Worm (Caenorhabditis elegans) whole organism, early embryonic: Measurements from ENCODE around the gene C56C10.9.

Source experiments
- B0310.2 ChIP-seq: sonication (generic microtip); optimal IDR thresholded peaks from 2 replicates; lab custom pipeline; 2016; ENCODE audit warnings: mild to moderate bottlenecking, missing genetic modification characterization, missing compliant biosample characterization
- F13C5.2 ChIP-seq: sonication (generic microtip); optimal IDR thresholded peaks from 2 replicates; lab custom pipeline; 2017; ENCODE audit warnings: mild to moderate bottlenecking, missing genetic modification characterization, inconsistent platforms, missing compliant biosample characterization
- aly-1 ChIP-seq: sonication (generic microtip); optimal IDR thresholded peaks from 2 replicates; lab custom pipeline; 2016; ENCODE audit warnings: missing genetic modification characterization, missing compliant biosample characterization
- ama-1 ChIP-seq: fragments of 150-350 bp; optimal IDR thresholded peaks from 2 replicates; lab custom pipeline; 2014
- ceh-13 ChIP-seq: fragments of 200-800 bp; sonication (Bioruptor generic); optimal IDR thresholded peaks from 2 replicates; lab custom pipeline; 2018; ENCODE audit warnings: mild to moderate bottlenecking, missing genetic modification characterization, missing compliant biosample characterization
- ceh-36 ChIP-seq: sonication (generic microtip); optimal IDR thresholded peaks from 2 replicates; lab custom pipeline; 2016; ENCODE audit warnings: missing genetic modification characterization, inconsistent platforms, missing compliant biosample characterization
- ets-7 ChIP-seq: sonication (generic microtip); optimal IDR thresholded peaks from 2 replicates; lab custom pipeline; 2016; ENCODE audit warnings: missing genotype, missing genetic modification characterization, missing compliant biosample characterization
- flt-1 ChIP-seq: fragments of 200-800 bp; sonication (Bioruptor generic); IDR thresholded peaks from 2 replicates; pipeline ENCODE4 v1.3.6; 2022; ENCODE audit warnings: missing genetic modification characterization, missing compliant biosample characterization
- hmbx-1 ChIP-seq: sonication (generic microtip); optimal IDR thresholded peaks from 2 replicates; lab custom pipeline; 2016; ENCODE audit warnings: mild to moderate bottlenecking, missing genetic modification characterization, missing compliant biosample characterization
- hmg-4 ChIP-seq: fragments of 200-800 bp; sonication (Bioruptor generic); optimal IDR thresholded peaks from 2 replicates; lab custom pipeline; 2018; ENCODE audit warnings: mild to moderate bottlenecking, missing genetic modification characterization, missing compliant biosample characterization
- hnd-1 ChIP-seq: sonication (generic microtip); optimal IDR thresholded peaks from 2 replicates; lab custom pipeline; 2016; ENCODE audit warnings: missing genetic modification characterization, missing compliant biosample characterization
- pes-1 ChIP-seq: fragments of 200-800 bp; sonication (Bioruptor generic); IDR thresholded peaks from 2 replicates; pipeline ENCODE4 v1.3.6; 2022; ENCODE audit warnings: missing genetic modification reagents, missing genetic modification characterization, missing compliant biosample characterization
- scrt-1 ChIP-seq: fragments of 200-800 bp; sonication (Bioruptor generic); IDR thresholded peaks from 2 replicates; pipeline ENCODE4 v1.3.6; 2022; ENCODE audit warnings: missing genetic modification characterization, missing compliant biosample characterization
- sea-1 ChIP-seq: fragments of 200-800 bp; sonication (Bioruptor generic); conservative IDR thresholded peaks from 2 replicates; pipeline ENCODE4 v1.3.6; 2022; ENCODE audit warnings: missing genetic modification characterization, missing compliant biosample characterization
- tbx-11 ChIP-seq: fragments of 200-800 bp; sonication (Bioruptor generic); IDR thresholded peaks from 2 replicates; pipeline ENCODE4 v1.3.6; 2022; ENCODE audit warnings: missing genetic modification characterization, missing compliant biosample characterization
- tbx-37 ChIP-seq: fragments of 200-800 bp; sonication (Bioruptor generic); conservative IDR thresholded peaks from 2 replicates; pipeline ENCODE4 v1.3.6; 2022; ENCODE audit warnings: missing genetic modification reagents, missing genetic modification characterization, missing compliant biosample characterization
- tra-4 ChIP-seq: sonication (generic microtip); optimal IDR thresholded peaks from 2 replicates; lab custom pipeline; 2017; ENCODE audit warnings: missing genetic modification characterization, missing compliant biosample characterization

C56C10.9 gene

ce11 chrII:6598050-6598449, 5.9 kb upstream of the C56C10.9 start, which contains the start of gene dnj-8:
dnj-8 (minus strand) TSS chrII:6598080.
- no peak for TF ChIP-seq B0310.2 (tag; lab: Kevin White, UChicago)
- TF ChIP-seq hnd-1 (tag; lab: Kevin White, UChicago): no peak
- TF ChIP-seq flt-1 (GFP tag; lab: Robert Waterston, UW): no peak
- no peak for TF ChIP-seq scrt-1 (GFP tag; lab: Robert Waterston, UW)
- TF ChIP-seq F13C5.2 (tag; lab: Kevin White, UChicago): no peak
- TF ChIP-seq sea-1 (GFP tag; lab: Robert Waterston, UW): no peak
- TF ChIP-seq tra-4 (tag; lab: Kevin White, UChicago): no peak
- TF ChIP-seq pes-1 (GFP tag; lab: Robert Waterston, UW): no peak
- no peak for TF ChIP-seq hmbx-1 (tag; lab: Kevin White, UChicago)
- TF ChIP-seq tbx-11 (GFP tag; lab: Robert Waterston, UW): no peak
- TF ChIP-seq ceh-13: no peak

ce11 chrII:6597507-6597906, 5.4 kb upstream of the C56C10.9 start:
- TF ChIP-seq tbx-11 (GFP tag; lab: Robert Waterston, UW) (no peak), ceh-36 (tag; lab: Kevin White, UChicago) (no peak), hnd-1 (tag; lab: Kevin White, UChicago) (no peak), ama-1 (lab: Kevin White, UChicago) (no peak), hmg-4 (no peak), tra-4 (tag; lab: Kevin White, UChicago) (no peak), pes-1 (GFP tag; lab: Robert Waterston, UW) (no peak), F13C5.2 (tag; lab: Kevin White, UChicago) (no peak), scrt-1 (GFP tag; lab: Robert Waterston, UW) (no peak), aly-1 (tag; lab: Kevin White, UChicago) (no peak), B0310.2 (tag; lab: Kevin White, UChicago) (no peak), ceh-13 (no peak), hmbx-1 (tag; lab: Kevin White, UChicago) (no peak), tbx-37 (GFP tag; lab: Robert Waterston, UW) (no peak)

ce11 chrII:6594151-6594550, 2.0 kb upstream of the C56C10.9 start, which contains the start of gene aipr-1:
aipr-1 (minus strand) TSS chrII:6594251.
- TF ChIP-seq scrt-1 (GFP tag; lab: Robert Waterston, UW) (no peak), B0310.2 (tag; lab: Kevin White, UChicago) (no peak), flt-1 (GFP tag; lab: Robert Waterston, UW) (no peak), aly-1 (tag; lab: Kevin White, UChicago) (no peak), sea-1 (GFP tag; lab: Robert Waterston, UW) (no peak), tra-4 (tag; lab: Kevin White, UChicago) (no peak), tbx-37 (GFP tag; lab: Robert Waterston, UW) (no peak), hmbx-1 (tag; lab: Kevin White, UChicago) (no peak), ceh-13 (no peak), ets-7 (tag; lab: Kevin White, UChicago) (no peak), tbx-11 (GFP tag; lab: Robert Waterston, UW) (no peak), ceh-36 (tag; lab: Kevin White, UChicago) (no peak), hnd-1 (tag; lab: Kevin White, UChicago) (no peak), F13C5.2 (tag; lab: Kevin White, UChicago) (no peak)

- TF ChIP-seq F13C5.2 (tag; lab: Kevin White, UChicago) (no peak), scrt-1 (GFP tag; lab: Robert Waterston, UW) (no peak), hmbx-1 (tag; lab: Kevin White, UChicago) (no peak), tbx-37 (GFP tag; lab: Robert Waterston, UW) (no peak), flt-1 (GFP tag; lab: Robert Waterston, UW) (no peak), tbx-11 (GFP tag; lab: Robert Waterston, UW) (no peak), ets-7 (tag; lab: Kevin White, UChicago) (no peak), hnd-1 (tag; lab: Kevin White, UChicago) (no peak), tra-4 (tag; lab: Kevin White, UChicago) (no peak), aly-1 (tag; lab: Kevin White, UChicago) (no peak), sea-1 (GFP tag; lab: Robert Waterston, UW) (no peak), ceh-13 (no peak)
Measured at ce11 chrII:6591000-6591399, 1.2 kb downstream of the C56C10.9 start.

- TF ChIP-seq ceh-13 (no peak), hnd-1 (tag; lab: Kevin White, UChicago) (no peak), hmbx-1 (tag; lab: Kevin White, UChicago) (no peak), scrt-1 (GFP tag; lab: Robert Waterston, UW) (no peak), tra-4 (tag; lab: Kevin White, UChicago) (no peak), flt-1 (GFP tag; lab: Robert Waterston, UW) (no peak), ama-1 (lab: Kevin White, UChicago) (no peak), sea-1 (GFP tag; lab: Robert Waterston, UW) (no peak), ets-7 (tag; lab: Kevin White, UChicago) (no peak)
Measured at ce11 chrII:6589408-6589807, 2.7 kb downstream of the C56C10.9 start, which contains the start of gene vps-32.1. vps-32.1 (plus strand) TSS chrII:6589708.

- no peak for TF ChIP-seq tra-4 (tag; lab: Kevin White, UChicago)
- TF ChIP-seq hmg-4: peak; percentile 1
- peak; percentile 72 for TF ChIP-seq F13C5.2 (tag; lab: Kevin White, UChicago)
- no peak for TF ChIP-seq sea-1 (GFP tag; lab: Robert Waterston, UW)
- TF ChIP-seq ets-7 (tag; lab: Kevin White, UChicago): peak; percentile 25
Measured at ce11 chrII:6588605-6589292, 3.4 kb downstream of the C56C10.9 start, which contains the start of gene icd-1. icd-1 (minus strand) TSS chrII:6588655.
